Worm (Caenorhabditis elegans): ENCODE data around the gene F09E5.11.
"Not testable (repeated sequence)": the region's sequence is repeated elsewhere in the genome, so short reads cannot be mapped to it uniquely, and the experiment has no call there.

The F09E5.11 gene

DNA sequence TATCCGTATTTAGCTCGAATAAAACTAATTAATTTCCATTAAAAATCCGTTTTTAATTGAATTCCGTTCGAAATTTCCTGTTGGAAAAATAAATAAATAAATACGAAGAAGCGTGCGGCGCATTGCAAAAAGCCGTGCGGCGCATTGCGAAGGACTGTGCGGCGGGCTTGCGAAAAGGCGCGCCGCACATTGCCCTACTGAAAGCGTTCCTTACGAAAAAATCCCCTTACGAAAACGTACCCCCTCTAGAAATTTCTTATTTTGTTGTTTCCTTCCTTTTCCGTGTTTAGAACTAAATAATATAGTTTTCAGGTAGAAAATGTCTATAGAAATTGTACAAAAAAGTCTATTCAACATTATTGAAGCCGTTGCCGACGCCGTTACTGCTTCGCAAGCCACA, 7.6 kb downstream of the F09E5.11 start, which contains the start of gene F09E5.8:
TSS of gene F09E5.8 (plus strand) at position 313 of the 400 bp plus-strand sequence.
- TF ChIP-seq D2030.7 (GFP tag; IDR thresholded peaks at IDR 0.05) (peak; percentile 60), C06A6.2 (GFP tag; conservative IDR thresholded peaks at IDR 0.05) (peak; percentile 97), dox-1 (GFP tag; IDR thresholded peaks at IDR 0.05) (peak; percentile 93), pbrm-1 (GFP tag; IDR thresholded peaks at IDR 0.05) (peak; percentile 68; the same call in 1 of the 2 replicates), hmg-1.2 (GFP tag; IDR thresholded peaks at IDR 0.05) (peak; percentile 44; the same call in 1 of the 2 replicates), C17E4.6 (GFP tag; IDR thresholded peaks at IDR 0.05) (peak; percentile 62; the same call in 1 of the 2 replicates), nfyb-1 (GFP tag; IDR thresholded peaks at IDR 0.05) (peak; percentile 72; the same call in 1 of the 2 replicates), madf-6 (GFP tag; IDR thresholded peaks at IDR 0.05) (peak; percentile 30; the same call in 1 of the 2 replicates), lin-26 (GFP tag; IDR thresholded peaks at IDR 0.05) (0 out of 2 replicates have a peak, but pooled peaks have one; percentile 35), ekl-4 (GFP tag; IDR thresholded peaks at IDR 0.05) (peak; percentile 52; the same call in 1 of the 2 replicates), ceh-100 (GFP tag; IDR thresholded peaks at IDR 0.05) (peak; percentile 83), cebp-1 (GFP tag; IDR thresholded peaks at IDR 0.05) (peak; percentile 24; the same call in 1 of the 2 replicates), K11D2.4 (GFP tag; IDR thresholded peaks at IDR 0.05) (peak; percentile 12; the same call in 1 of the 2 replicates), Y53G8AR.9 (GFP tag; conservative IDR thresholded peaks at IDR 0.05) (0 out of 2 replicates have a peak, but pooled peaks have one; percentile 41), F33H1.4 (GFP tag; IDR thresholded peaks at IDR 0.05) (peak; percentile 19; the same call in 1 of the 2 replicates), egrh-3 (GFP tag; IDR thresholded peaks at IDR 0.05) (peak; percentile 42), mcd-1 (GFP tag; IDR thresholded peaks at IDR 0.05) (peak; percentile 83)
- not testable (repeated sequence) for TF ChIP-seq cebp-1 (tag; optimal IDR thresholded peaks at IDR 0.05)

- peak; percentile 100 for TF ChIP-seq C06A6.2 (GFP tag; conservative IDR thresholded peaks at IDR 0.05)
- peak; percentile 85 for TF ChIP-seq C17E4.6 (GFP tag; IDR thresholded peaks at IDR 0.05)
- peak; percentile 98 for TF ChIP-seq dox-1 (GFP tag; IDR thresholded peaks at IDR 0.05)
- peak; percentile 74 for TF ChIP-seq egl-44 (GFP tag; IDR thresholded peaks at IDR 0.05)
- peak; percentile 74 for TF ChIP-seq hmg-1.2 (GFP tag; IDR thresholded peaks at IDR 0.05)
- TF ChIP-seq lin-26 (GFP tag; IDR thresholded peaks at IDR 0.05): peak; percentile 78
- TF ChIP-seq D2030.7 (GFP tag; IDR thresholded peaks at IDR 0.05): peak; percentile 90
- peak; percentile 95 for TF ChIP-seq ekl-4 (GFP tag; IDR thresholded peaks at IDR 0.05)
- peak; percentile 87 for TF ChIP-seq ceh-91 (GFP tag; IDR thresholded peaks at IDR 0.05)
- peak; percentile 53 for TF ChIP-seq efl-1 (GFP tag; optimal IDR thresholded peaks at IDR 0.05)
- peak; percentile 67; the same call in 1 of the 2 replicates for TF ChIP-seq bed-2 (GFP tag; IDR thresholded peaks at IDR 0.05)
- peak; percentile 11 for TF ChIP-seq ztf-18 (tag; optimal IDR thresholded peaks at IDR 0.05)
- TF ChIP-seq B0019.2 (GFP tag; conservative IDR thresholded peaks at IDR 0.05): peak; percentile 78
- 0 out of 2 replicates have a peak, but pooled peaks have one; percentile 70 for TF ChIP-seq madf-3 (GFP tag; IDR thresholded peaks at IDR 0.05)
- peak; percentile 66 for TF ChIP-seq hmg-20 (GFP tag; IDR thresholded peaks at IDR 0.05)
- peak; percentile 91 for TF ChIP-seq Y95B8A.8 (GFP tag; IDR thresholded peaks at IDR 0.05)
- peak; percentile 82 for TF ChIP-seq madf-6 (GFP tag; IDR thresholded peaks at IDR 0.05)
- TF ChIP-seq lin-40 (tag; optimal IDR thresholded peaks at IDR 0.05): peak; percentile 37
- not testable (repeated sequence) for TF ChIP-seq snpc-4 (GFP tag; optimal IDR thresholded peaks at IDR 0.05)
- TF ChIP-seq snpc-4 (tag; optimal IDR thresholded peaks at IDR 0.05): peak in 1 of 4 experiments; percentile 36
- TF ChIP-seq Y67H2A.10 (GFP tag; conservative IDR thresholded peaks at IDR 0.05): peak; percentile 63; the same call in 1 of the 2 replicates
- peak; percentile 88 for TF ChIP-seq rcor-1 (GFP tag; IDR thresholded peaks at IDR 0.05)
- TF ChIP-seq lsl-1 (GFP tag; optimal IDR thresholded peaks at IDR 0.05): peak; percentile 63
- TF ChIP-seq sea-2 (GFP tag; IDR thresholded peaks at IDR 0.05): 0 out of 2 replicates have a peak, but pooled peaks have one; percentile 50
- TF ChIP-seq attf-6 (GFP tag; IDR thresholded peaks at IDR 0.05): peak; percentile 57; the same call in 1 of the 2 replicates
- TF ChIP-seq egrh-3 (GFP tag; IDR thresholded peaks at IDR 0.05): peak; percentile 73
- peak; percentile 89 for TF ChIP-seq K11D2.4 (GFP tag; IDR thresholded peaks at IDR 0.05)
- TF ChIP-seq let-526 (GFP tag; IDR thresholded peaks at IDR 0.05): peak; percentile 89
- TF ChIP-seq madf-8 (GFP tag; conservative IDR thresholded peaks at IDR 0.05): peak; percentile 58
- peak; percentile 74; the same call in 1 of the 2 replicates for TF ChIP-seq Y79H2A.3 (GFP tag; conservative IDR thresholded peaks at IDR 0.05)
- TF ChIP-seq hsf-1 (GFP tag; IDR thresholded peaks at IDR 0.05): peak; percentile 69; the same call in 1 of the 2 replicates
- peak; percentile 99 for TF ChIP-seq mcd-1 (GFP tag; IDR thresholded peaks at IDR 0.05)
- TF ChIP-seq cebp-1 (GFP tag; IDR thresholded peaks at IDR 0.05): peak; percentile 83
- peak; percentile 46 for TF ChIP-seq cebp-1 (tag; optimal IDR thresholded peaks at IDR 0.05)
- 0 out of 2 replicates have a peak, but pooled peaks have one; percentile 14 for TF ChIP-seq aptf-3 (GFP tag; IDR thresholded peaks at IDR 0.05)
- TF ChIP-seq attf-3 (GFP tag; conservative IDR thresholded peaks at IDR 0.05): peak; percentile 74
- TF ChIP-seq lir-1 (GFP tag; conservative IDR thresholded peaks at IDR 0.05): peak; percentile 57; the same call in 1 of the 2 replicates
- peak; percentile 55 for TF ChIP-seq dpl-1 (GFP tag; optimal IDR thresholded peaks at IDR 0.05)
- peak; percentile 77; the same call in 1 of the 2 replicates for TF ChIP-seq Y53G8AR.9 (GFP tag; conservative IDR thresholded peaks at IDR 0.05)
These were observed 11.6 kb downstream of the F09E5.11 start for ce11 chrII:5346350-5346749.

Measured in whole organism, young adult.